Fruit fly (Drosophila melanogaster) whole organism, embryonic: ENCODE results near the gene CG13239.

Source experiments
- ATbp ChIP-seq: fragments of 200-800 bp; sonication (Bioruptor generic); optimal IDR thresholded peaks from 2 replicates; lab custom pipeline; 2017; ENCODE audit warnings: missing biosample characterization, mild to moderate bottlenecking, missing genetic modification characterization, missing genetic modification reagents
- Abd-B ChIP-seq: fragments of 200-800 bp; sonication (Bioruptor generic); optimal IDR thresholded peaks from 2 replicates; lab custom pipeline; 2018; ENCODE audit warnings: missing biosample characterization, mild to moderate bottlenecking, missing genetic modification characterization, moderate library complexity
- B-H1 ChIP-seq: fragments of 200-800 bp; sonication (Bioruptor generic); IDR thresholded peaks from 3 replicates; pipeline ENCODE4 v1.3.6; 2022; ENCODE audit warnings: missing biosample characterization, missing genetic modification characterization
- Bgb ChIP-seq: fragments of 200-800 bp; sonication (Bioruptor generic); IDR thresholded peaks from 2 replicates; pipeline ENCODE4 v1.3.6; 2022; ENCODE audit warnings: missing biosample characterization, missing genetic modification characterization; ENCODE audit not compliant: partially characterized antibody
- Blimp-1 ChIP-seq: fragments of 200-800 bp; sonication (Bioruptor generic); optimal IDR thresholded peaks from 3 replicates; lab custom pipeline; 2018; ENCODE audit warnings: missing biosample characterization, missing genetic modification characterization, mild to moderate bottlenecking, moderate library complexity, missing genetic modification reagents
- CG10366 ChIP-seq: fragments of 200-800 bp; sonication (Bioruptor generic); IDR thresholded peaks from 2 replicates; pipeline ENCODE4 v1.3.6; 2022; ENCODE audit warnings: missing biosample characterization, missing genetic modification characterization
- CG10462 ChIP-seq: fragments of 200-800 bp; sonication (Bioruptor generic); optimal IDR thresholded peaks from 2 replicates; lab custom pipeline; 2016; ENCODE audit warnings: missing biosample characterization, missing genetic modification characterization
- CG11456 ChIP-seq: fragments of 200-800 bp; sonication (Bioruptor generic); IDR thresholded peaks from 3 replicates; pipeline ENCODE4 v1.3.6; 2022; ENCODE audit warnings: missing biosample characterization, missing genetic modification characterization
- CG12155 ChIP-seq: fragments of 200-800 bp; sonication (Bioruptor generic); optimal IDR thresholded peaks from 3 replicates; lab custom pipeline; 2016; ENCODE audit warnings: missing biosample characterization, missing genetic modification characterization
- CG15073 ChIP-seq: fragments of 200-800 bp; sonication (Bioruptor generic); optimal IDR thresholded peaks from 2 replicates; lab custom pipeline; 2016; ENCODE audit warnings: missing biosample characterization, missing genetic modification characterization
- CG15269 ChIP-seq: fragments of 200-800 bp; sonication (Bioruptor generic); optimal IDR thresholded peaks from 2 replicates; lab custom pipeline; 2018; ENCODE audit warnings: missing biosample characterization, mild to moderate bottlenecking, missing genetic modification characterization, moderate library complexity
- CG17612 ChIP-seq: fragments of 200-800 bp; sonication (Bioruptor generic); IDR thresholded peaks from 2 replicates; pipeline ENCODE4 v1.3.6; 2022; ENCODE audit warnings: missing biosample characterization, missing genetic modification characterization
- CG18262 ChIP-seq: fragments of 200-800 bp; optimal IDR thresholded peaks from 3 replicates; lab custom pipeline; 2019; ENCODE audit warnings: missing biosample characterization, mild to moderate bottlenecking, missing genetic modification characterization, moderate library complexity
- CG3407 ChIP-seq: fragments of 200-800 bp; sonication (Bioruptor generic); optimal IDR thresholded peaks from 2 replicates; lab custom pipeline; 2018; ENCODE audit warnings: missing biosample characterization, mild to moderate bottlenecking, missing genetic modification characterization
- CG34422 ChIP-seq: fragments of 200-800 bp; sonication (Bioruptor generic); IDR thresholded peaks from 3 replicates; pipeline ENCODE4 v1.3.6; 2022; ENCODE audit warnings: missing biosample characterization, missing genetic modification characterization
- CG4424 ChIP-seq: fragments of 200-800 bp; sonication (Bioruptor generic); optimal IDR thresholded peaks from 3 replicates; lab custom pipeline; 2016; ENCODE audit warnings: missing biosample characterization, missing genetic modification characterization
- CG6175 ChIP-seq: fragments of 200-800 bp; sonication (Bioruptor generic); IDR thresholded peaks from 3 replicates; pipeline ENCODE4 v1.3.6; 2022; ENCODE audit warnings: missing biosample characterization, missing genetic modification characterization
- CG6765 ChIP-seq: fragments of 200-800 bp; sonication (Bioruptor generic); optimal IDR thresholded peaks from 3 replicates; lab custom pipeline; 2017; ENCODE audit warnings: missing biosample characterization, mild to moderate bottlenecking, missing genetic modification characterization
- CG8388 ChIP-seq: fragments of 200-800 bp; sonication (Bioruptor generic); optimal IDR thresholded peaks from 2 replicates; lab custom pipeline; 2019; ENCODE audit warnings: missing biosample characterization, mild to moderate bottlenecking, missing genetic modification characterization, moderate library complexity
- CG9437 ChIP-seq: fragments of 200-800 bp; sonication (Bioruptor generic); optimal IDR thresholded peaks from 2 replicates; lab custom pipeline; 2018; ENCODE audit warnings: missing biosample characterization, mild to moderate bottlenecking, missing genetic modification characterization
- D ChIP-seq, 2 experiments: fragments of 200-800 bp in 1 of 2; fragments of >200 bp in 1 of 2; sonication (Bioruptor generic) in 1 of 2; optimal IDR thresholded peaks; 2 replicates in 1 of 2; 3 replicates in 1 of 2; lab custom pipeline; 2017; ENCODE audit warnings: mild to moderate bottlenecking in 1 of 2, missing biosample characterization in 1 of 2, missing genetic modification characterization in 1 of 2, missing genetic modification reagents in 1 of 2
- E2f1 ChIP-seq: fragments of 200-800 bp; sonication (Bioruptor generic); IDR thresholded peaks from 2 replicates; pipeline ENCODE4 v1.3.6; 2022; ENCODE audit warnings: missing biosample characterization, missing genetic modification characterization
- Eip74EF ChIP-seq, 2 experiments: fragments of 200-800 bp in 1 of 2; fragments of >200 bp in 1 of 2; sonication (Bioruptor generic) in 1 of 2; optimal IDR thresholded peaks; 2 replicates each; lab custom pipeline; 2017 to 2019; ENCODE audit warnings: missing biosample characterization in 2 of 2, missing genetic modification characterization in 2 of 2, mild to moderate bottlenecking in 1 of 2, moderate library complexity in 1 of 2
- Ets65A ChIP-seq: fragments of 200-800 bp; sonication (Bioruptor generic); peaks from one replicate; lab custom pipeline; 2016; ENCODE audit warnings: missing biosample characterization, missing genetic modification characterization
- Hey ChIP-seq: fragments of 200-800 bp; sonication (Bioruptor generic); optimal IDR thresholded peaks from 3 replicates; lab custom pipeline; 2018; ENCODE audit warnings: missing biosample characterization, mild to moderate bottlenecking, missing genetic modification characterization
- Med ChIP-seq: fragments of 200-800 bp; sonication (Bioruptor generic); peaks from one replicate; lab custom pipeline; 2016; ENCODE audit warnings: missing biosample characterization, missing genetic modification characterization, mild to moderate bottlenecking, inconsistent platforms, moderate library complexity
- Neu2 ChIP-seq: fragments of 200-800 bp; sonication (Bioruptor generic); optimal IDR thresholded peaks from 3 replicates; lab custom pipeline; 2016; ENCODE audit warnings: missing biosample characterization, missing genetic modification characterization, borderline replicate concordance
- Nf-YC ChIP-seq: fragments of 200-800 bp; optimal IDR thresholded peaks from 3 replicates; lab custom pipeline; 2019; ENCODE audit warnings: missing biosample characterization, mild to moderate bottlenecking, missing genetic modification characterization, moderate library complexity
- PHDP ChIP-seq: fragments of 200-800 bp; sonication (Bioruptor generic); optimal IDR thresholded peaks from 3 replicates; lab custom pipeline; 2018; ENCODE audit warnings: missing biosample characterization, mild to moderate bottlenecking, missing genetic modification characterization, moderate library complexity
- Sin3A ChIP-seq: fragments of >200 bp; optimal IDR thresholded peaks from 2 replicates; lab custom pipeline; 2018
- YL-1 ChIP-seq: fragments of 200-800 bp; sonication (Bioruptor generic); optimal IDR thresholded peaks from 3 replicates; lab custom pipeline; 2017; ENCODE audit warnings: missing biosample characterization, mild to moderate bottlenecking, missing genetic modification characterization
- bigmax ChIP-seq: fragments of 200-800 bp; sonication (Bioruptor generic); optimal IDR thresholded peaks from 2 replicates; lab custom pipeline; 2018; ENCODE audit warnings: missing biosample characterization, mild to moderate bottlenecking, missing genetic modification characterization
- chm ChIP-seq: fragments of 200-800 bp; sonication (Bioruptor generic); IDR thresholded peaks from 2 replicates; pipeline ENCODE4 v1.3.6; 2022; ENCODE audit warnings: missing biosample characterization, missing genetic modification characterization
- fd102C ChIP-seq: fragments of 200-800 bp; sonication (Bioruptor generic); optimal IDR thresholded peaks from 2 replicates; lab custom pipeline; 2018; ENCODE audit warnings: missing biosample characterization, mild to moderate bottlenecking, missing genetic modification characterization, moderate library complexity
- fd64A ChIP-seq: fragments of 200-800 bp; sonication (Bioruptor generic); optimal IDR thresholded peaks from 3 replicates; lab custom pipeline; 2018; ENCODE audit warnings: missing biosample characterization, mild to moderate bottlenecking, missing genetic modification characterization
- ftz-f1 ChIP-seq: fragments of 200-800 bp; sonication (Bioruptor generic); optimal IDR thresholded peaks from 2 replicates; lab custom pipeline; 2016; ENCODE audit warnings: missing biosample characterization, missing genetic modification characterization
- gro ChIP-seq: fragments of 200-800 bp; sonication (Bioruptor generic); optimal IDR thresholded peaks from 2 replicates; lab custom pipeline; 2016; ENCODE audit warnings: missing biosample characterization, missing genetic modification characterization
- hb ChIP-seq: fragments of 200-800 bp; sonication (Bioruptor generic); IDR thresholded peaks from 3 replicates; pipeline ENCODE4 v1.3.6; 2022; ENCODE audit warnings: missing biosample characterization, missing genetic modification characterization; ENCODE audit not compliant: partially characterized antibody
- inv ChIP-seq: fragments of 200-800 bp; sonication (Bioruptor generic); IDR thresholded peaks from 2 replicates; pipeline ENCODE4 v1.3.6; 2022; ENCODE audit warnings: missing biosample characterization, missing genetic modification characterization; ENCODE audit not compliant: partially characterized antibody
- oc ChIP-seq: fragments of 200-800 bp; sonication (Bioruptor generic); optimal IDR thresholded peaks from 2 replicates; lab custom pipeline; 2018; ENCODE audit warnings: missing biosample characterization, mild to moderate bottlenecking, missing genetic modification characterization, moderate library complexity
- odd ChIP-seq: fragments of 200-800 bp; sonication (Bioruptor generic); optimal IDR thresholded peaks from 2 replicates; lab custom pipeline; 2017; ENCODE audit warnings: missing biosample characterization, mild to moderate bottlenecking, missing genetic modification characterization
- pho ChIP-seq: fragments of 200-800 bp; sonication (Bioruptor generic); optimal IDR thresholded peaks from 2 replicates; lab custom pipeline; 2016; ENCODE audit warnings: missing biosample characterization, missing genetic modification characterization
- slbo ChIP-seq: fragments of 200-800 bp; sonication (Bioruptor generic); IDR thresholded peaks from 2 replicates; pipeline ENCODE4 v1.3.6; 2022; ENCODE audit warnings: missing biosample characterization, missing genetic modification characterization
- so ChIP-seq: fragments of 200-800 bp; sonication (Bioruptor generic); IDR thresholded peaks from 3 replicates; pipeline ENCODE4 v1.3.6; 2022; ENCODE audit warnings: missing biosample characterization, missing genetic modification characterization
- sr ChIP-seq: fragments of 200-800 bp; sonication (Bioruptor generic); IDR thresholded peaks from 3 replicates; pipeline ENCODE4 v1.3.6; 2022; ENCODE audit warnings: missing biosample characterization, missing genetic modification characterization
- stc ChIP-seq: fragments of 200-800 bp; sonication (Bioruptor generic); IDR thresholded peaks from 2 replicates; pipeline ENCODE4 v1.3.6; 2022; ENCODE audit warnings: missing biosample characterization, missing genetic modification characterization
- vnd ChIP-seq: fragments of 200-800 bp; sonication (Bioruptor generic); IDR thresholded peaks from 3 replicates; pipeline ENCODE4 v1.3.6; 2022; ENCODE audit warnings: missing biosample characterization, missing genetic modification characterization; ENCODE audit not compliant: partially characterized antibody
- vvl ChIP-seq: fragments of 200-800 bp; sonication (Bioruptor generic); IDR thresholded peaks from 2 replicates; pipeline ENCODE4 v1.3.6; 2022; ENCODE audit warnings: missing biosample characterization, missing genetic modification characterization
- z ChIP-seq: fragments of 200-800 bp; sonication (Bioruptor generic); IDR thresholded peaks from 3 replicates; pipeline ENCODE4 v1.3.6; 2022; ENCODE audit warnings: missing biosample characterization, missing genetic modification characterization
- zfh2 ChIP-seq: fragments of 200-800 bp; sonication (Bioruptor generic); optimal IDR thresholded peaks from 2 replicates; lab custom pipeline; 2016; ENCODE audit warnings: missing biosample characterization, missing genetic modification characterization

Gene CG13239

DNA sequence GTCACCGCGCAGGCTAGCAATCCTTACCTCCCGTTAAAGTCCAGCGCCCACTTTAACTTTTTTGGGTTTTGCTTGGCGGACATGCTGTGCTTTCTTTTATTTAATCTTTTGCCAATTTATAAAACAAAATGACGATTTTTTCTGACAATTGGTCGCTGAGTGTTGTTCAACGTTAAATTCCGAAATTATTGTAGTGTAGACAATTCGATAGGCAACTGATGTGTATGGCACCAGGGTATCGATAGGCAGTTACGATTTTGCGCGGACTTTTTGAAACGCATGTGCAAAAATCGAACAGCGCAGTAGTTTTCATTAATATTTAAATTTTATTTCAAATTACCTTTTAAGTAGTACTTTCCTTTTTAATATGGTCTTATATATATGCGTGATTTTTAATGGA is 7.5 kb downstream of the CG13239 start, which contains the start of gene EMC4 (continued):
- TF ChIP-seq Bgb (GFP tag; lab: Robert Waterston, UW) (peak; percentile 80), so (GFP tag; lab: Robert Waterston, UW) (no peak), CG34422 (0 out of 3 replicates have a peak, but pooled peaks have one; percentile 18), CG11456 (GFP tag; lab: Robert Waterston, UW) (peak; percentile 36; the same call in 2 of the 3 replicates), B-H1 (GFP tag; lab: Robert Waterston, UW) (no peak), inv (GFP tag; lab: Robert Waterston, UW) (peak; percentile 41; the same call in 1 of the 2 replicates), Abd-B (GFP tag; lab: Kevin White, UChicago) (no peak), D (optimal IDR thresholded peaks at IDR 0.05; lab: Kevin White, UChicago) (no peak), D (GFP tag; optimal IDR thresholded peaks at IDR 0.05; lab: Kevin White, UChicago) (no peak), CG6175 (GFP tag; lab: Robert Waterston, UW) (peak; percentile 21; the same call in 1 of the 3 replicates), sr (GFP tag; lab: Robert Waterston, UW) (no peak), oc (no peak), CG8388 (GFP tag; lab: Kevin White, UChicago) (no peak), zfh2 (GFP tag; lab: Kevin White, UChicago) (peak; percentile 62), Med (peak; percentile 96), CG17612 (GFP tag; lab: Robert Waterston, UW) (no peak), Ets65A (GFP tag; lab: Kevin White, UChicago) (peak; percentile 93), CG12155 (GFP tag; lab: Kevin White, UChicago) (peak; percentile 40), Neu2 (no peak), gro (GFP tag; lab: Kevin White, UChicago) (peak; percentile 76), CG18262 (tag; lab: Kevin White, UChicago) (peak; percentile 15), Hey (tag; lab: Kevin White, UChicago) (no peak), vnd (GFP tag; lab: Robert Waterston, UW) (no peak), CG4424 (peak; percentile 22), slbo (GFP tag; lab: Robert Waterston, UW) (peak; percentile 62; the same call in 1 of the 2 replicates), z (no peak), CG10462 (no peak), stc (GFP tag; lab: Robert Waterston, UW) (no peak; the same call in 1 of the 2 replicates), Blimp-1 (GFP tag; lab: Kevin White, UChicago) (no peak), CG15269 (peak; percentile 14), CG6765 (GFP tag; lab: Kevin White, UChicago) (no peak), YL-1 (GFP tag; lab: Kevin White, UChicago) (peak; percentile 96), CG10366 (GFP tag; lab: Robert Waterston, UW) (peak; percentile 31; the same call in 1 of the 2 replicates), bigmax (GFP tag; lab: Kevin White, UChicago) (no peak), ATbp (GFP tag; lab: Kevin White, UChicago) (no peak), Eip74EF (GFP tag; optimal IDR thresholded peaks at IDR 0.05; lab: Kevin White, UChicago) (no peak), fd102C (GFP tag; lab: Kevin White, UChicago) (no peak), vvl (GFP tag; lab: Robert Waterston, UW) (peak; percentile 74), ftz-f1 (no peak), pho (peak; percentile 54), E2f1 (GFP tag; lab: Robert Waterston, UW) (no peak), CG9437 (peak; percentile 33), CG3407 (GFP tag; lab: Kevin White, UChicago) (no peak), PHDP (tag; lab: Kevin White, UChicago) (peak; percentile 15), CG15073 (GFP tag; lab: Kevin White, UChicago) (no peak), Sin3A (lab: Kevin White, UChicago) (peak; percentile 30), hb (GFP tag; lab: Robert Waterston, UW) (no peak), odd (GFP tag; lab: Kevin White, UChicago) (no peak), fd64A (no peak), Nf-YC (peak; percentile 57), chm (no peak; the same call in 1 of the 2 replicates)
